Fruit fly (Drosophila melanogaster): ENCODE data around the gene Gagr.
A peak's percentile ranks its signal among the peaks of the same experiment; 100 is the strongest.

Gagr gene

dm6 chr3L:16369526-16369925 is 24.9 kb upstream of the Gagr start, which contains the start of gene CG18814:
Gene CG18814 (plus strand): TSS chr3L:16369826.
- no peak for TF ChIP-seq CG11696 (GFP tag; IDR thresholded peaks at IDR 0.05)
- no peak for TF ChIP-seq CG9876 (GFP tag; optimal IDR thresholded peaks at IDR 0.05)
- TF ChIP-seq exex (tag; optimal IDR thresholded peaks at IDR 0.05): no peak
- no peak for TF ChIP-seq abd-A (tag; optimal IDR thresholded peaks at IDR 0.05)
- no peak for TF ChIP-seq CG1024 (GFP tag; IDR thresholded peaks at IDR 0.05)
- TF ChIP-seq chinmo (GFP tag; IDR thresholded peaks at IDR 0.05; ENCODE audit: partially characterized antibody): no peak
- TF ChIP-seq ro (GFP tag; IDR thresholded peaks at IDR 0.05): no peak
- no peak for TF ChIP-seq CG16813 (GFP tag; IDR thresholded peaks at IDR 0.05; ENCODE audit: partially characterized antibody)
- no peak for TF ChIP-seq CG10147 (GFP tag; optimal IDR thresholded peaks at IDR 0.05)

DNA sequence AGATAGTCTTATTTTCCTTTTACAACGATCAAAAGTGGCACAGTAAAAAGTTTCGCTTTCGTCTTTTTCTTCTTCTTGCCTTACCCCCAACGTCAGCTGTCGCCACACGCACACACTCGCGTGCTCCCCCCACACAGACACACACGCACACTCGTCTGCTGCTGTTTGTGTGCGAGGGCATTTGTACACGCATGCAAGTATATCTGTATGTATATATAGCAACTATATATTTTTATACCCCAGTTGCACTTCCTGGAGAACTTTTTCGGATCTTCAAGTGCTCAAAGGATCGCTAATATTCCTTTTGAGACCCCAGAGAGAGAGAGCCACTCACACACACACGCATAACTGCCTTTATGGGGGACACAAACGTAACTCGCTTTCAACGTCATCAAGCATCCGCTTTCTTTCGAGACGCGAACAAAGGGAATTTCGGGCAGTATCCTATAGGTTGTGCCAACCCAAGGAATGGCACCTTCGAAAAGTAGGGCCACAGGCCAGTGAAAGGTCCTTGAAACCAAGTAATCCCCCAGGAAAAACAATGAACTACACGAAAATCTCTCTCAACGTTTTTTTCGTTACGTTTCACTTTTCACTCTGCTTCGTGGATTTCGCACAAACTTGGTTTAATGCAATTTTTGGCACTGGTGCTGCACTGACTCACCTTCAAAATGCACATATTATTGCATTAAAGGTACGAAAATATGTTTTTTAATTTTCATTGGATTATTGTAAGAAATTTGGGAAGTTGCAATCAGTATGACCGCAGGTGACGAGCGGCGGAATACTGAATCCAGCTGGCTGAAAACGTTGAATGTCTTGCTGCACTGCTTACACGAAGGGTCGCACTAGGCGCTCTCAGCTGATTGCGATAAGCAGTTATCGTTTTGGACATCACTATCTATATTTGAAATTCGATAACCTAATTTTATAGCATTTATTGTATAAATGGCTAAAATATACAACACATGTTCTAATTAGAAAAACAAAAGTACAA is 16.3 kb upstream of the Gagr start, which contains the start of gene roq:
TSS of gene roq (minus strand) at position 799 of the 997 bp plus-strand sequence.
- TF ChIP-seq Gug (GFP tag; IDR thresholded peaks at IDR 0.05) (no peak), Opbp (GFP tag; IDR thresholded peaks at IDR 0.05; ENCODE audit: partially characterized antibody) (peak; percentile 65; the same call in 2 of the 3 replicates), CG11560 (tag; IDR thresholded peaks at IDR 0.05) (no peak), CG8924 (tag; optimal IDR thresholded peaks at IDR 0.05) (peak; percentile 26), tgo (GFP tag; IDR thresholded peaks at IDR 0.05) (no peak), Fer2 (tag; optimal IDR thresholded peaks at IDR 0.05) (no peak), CG17829 (tag; optimal IDR thresholded peaks at IDR 0.05) (peak; percentile 51), CG12299 (tag; optimal IDR thresholded peaks at IDR 0.05) (peak; percentile 1), CG34376 (GFP tag; optimal IDR thresholded peaks at IDR 0.05) (peak; percentile 17), hkb (optimal IDR thresholded peaks at IDR 0.05) (no peak), hkb (GFP tag; IDR thresholded peaks at IDR 0.05) (no peak), CG12071 (GFP tag; optimal IDR thresholded peaks at IDR 0.05) (no peak), CG9437 (GFP tag; optimal IDR thresholded peaks at IDR 0.05) (peak; percentile 95), CG3847 (GFP tag; IDR thresholded peaks at IDR 0.05) (peak; percentile 41; the same call in 1 of the 2 replicates), grn (GFP tag; optimal IDR thresholded peaks at IDR 0.05) (peak; percentile 91), z (GFP tag; IDR thresholded peaks at IDR 0.05) (no peak), Hsf (GFP tag; optimal IDR thresholded peaks at IDR 0.05) (no peak), Scr (GFP tag; IDR thresholded peaks at IDR 0.05; ENCODE audit: partially characterized antibody) (peak; percentile 38), Trl (optimal IDR thresholded peaks at IDR 0.05) (peak; percentile 23 to 46), Trl (GFP tag; optimal IDR thresholded peaks at IDR 0.05) (no peak), amos (GFP tag; IDR thresholded peaks at IDR 0.05; ENCODE audit: partially characterized antibody) (peak; percentile 59; the same call in 1 of the 2 replicates), nmo (GFP tag; optimal IDR thresholded peaks at IDR 0.05) (peak; percentile 57), eve (GFP tag; optimal IDR thresholded peaks at IDR 0.05) (no peak), CG15601 (tag; optimal IDR thresholded peaks at IDR 0.05) (peak; percentile 8), phol (tag; optimal IDR thresholded peaks at IDR 0.05) (peak; percentile 52), Nf-YC (tag; optimal IDR thresholded peaks at IDR 0.05) (no peak), Sry-δ (GFP tag; optimal IDR thresholded peaks at IDR 0.05) (peak; percentile 74), Lhr (GFP tag; optimal IDR thresholded peaks at IDR 0.05) (peak; percentile 39), CG11085 (GFP tag; IDR thresholded peaks at IDR 0.05) (no peak), CG42726 (GFP tag; IDR thresholded peaks at IDR 0.05; ENCODE audit: partially characterized antibody) (peak; percentile 62; the same call in 1 of the 2 replicates), ci (GFP tag; IDR thresholded peaks at IDR 0.05) (0 out of 3 replicates have a peak, but pooled peaks have one; percentile 6), CHES-1-like (GFP tag; optimal IDR thresholded peaks at IDR 0.05) (peak; percentile 16), zen (tag; optimal IDR thresholded peaks at IDR 0.05) (peak; percentile 43), CG33557 (GFP tag; optimal IDR thresholded peaks at IDR 0.05) (peak; percentile 26), h (optimal IDR thresholded peaks at IDR 0.05) (no peak), trem (tag; optimal IDR thresholded peaks at IDR 0.05) (peak; percentile 68), pnt (GFP tag; optimal IDR thresholded peaks at IDR 0.05) (no peak), rib (GFP tag; IDR thresholded peaks at IDR 0.05) (no peak), CG9797 (GFP tag; optimal IDR thresholded peaks at IDR 0.05) (peak; percentile 95)

Data from whole organism, embryonic.